Worm (Caenorhabditis elegans) whole organism, L4 larva: ENCODE results near the gene ceh-18.

Experiments
- F37D6.2 ChIP-seq: sonication (generic microtip); optimal IDR thresholded peaks from 2 replicates; lab custom pipeline; 2016; ENCODE audit warnings: mild to moderate bottlenecking, missing genetic modification characterization, missing compliant biosample characterization
- aha-1 ChIP-seq: fragments of 150-350 bp; peaks from one replicate; lab custom pipeline; 2014; ENCODE audit warnings: missing biosample characterization, missing genetic modification characterization
- attf-4 ChIP-seq: sonication (generic microtip); optimal IDR thresholded peaks from 3 replicates; lab custom pipeline; 2017; ENCODE audit warnings: missing biosample characterization, missing genetic modification characterization
- ceh-20 ChIP-seq: fragments of 200-800 bp; sonication (Bioruptor generic); IDR thresholded peaks from 2 replicates; pipeline ENCODE4 v1.3.6; 2022; ENCODE audit warnings: missing genetic modification reagents, missing genetic modification characterization, missing compliant biosample characterization
- ceh-32 ChIP-seq: sonication (generic microtip); optimal IDR thresholded peaks from 2 replicates; lab custom pipeline; 2016; ENCODE audit warnings: mild to moderate bottlenecking, missing genetic modification characterization, missing compliant biosample characterization; ENCODE audit not compliant: poor library complexity
- ceh-44 ChIP-seq: fragments of 200-800 bp; sonication (Bioruptor generic); IDR thresholded peaks from 2 replicates; pipeline ENCODE4 v1.3.6; 2022; ENCODE audit warnings: missing genetic modification reagents, missing genetic modification characterization, missing compliant biosample characterization
- ces-1 ChIP-seq: fragments of 150-350 bp; sonication (generic microtip); optimal IDR thresholded peaks from 4 replicates; lab custom pipeline; 2014; ENCODE audit warnings: missing biosample characterization, missing genetic modification reagents, missing genetic modification characterization
- cey-2 ChIP-seq: sonication (generic microtip); optimal IDR thresholded peaks from 3 replicates; lab custom pipeline; 2017; ENCODE audit warnings: missing genetic modification characterization, mild to moderate bottlenecking, missing compliant biosample characterization, antibody characterized with exemption, borderline replicate concordance; ENCODE audit not compliant: insufficient read depth
- daf-16 ChIP-seq, 3 experiments: sonication (generic microtip); optimal IDR thresholded peaks; 2 replicates each; lab custom pipeline; 2016 to 2017; ENCODE audit warnings: missing genetic modification characterization in 3 of 3, missing genetic modification reagents in 3 of 3, mild to moderate bottlenecking in 2 of 3, missing compliant biosample characterization in 2 of 3, missing biosample characterization in 1 of 3, moderate library complexity in 1 of 3
- dmd-6 ChIP-seq: fragments of 200-800 bp; sonication (Bioruptor generic); IDR thresholded peaks from 2 replicates; pipeline ENCODE4 v1.3.6; 2022; ENCODE audit warnings: missing genetic modification reagents, missing genetic modification characterization, missing compliant biosample characterization
- egl-27 ChIP-seq: sonication (generic microtip); optimal IDR thresholded peaks from 3 replicates; lab custom pipeline; 2017; ENCODE audit warnings: missing biosample characterization, missing genetic modification reagents, missing genetic modification characterization
- egl-43 ChIP-seq: fragments of 200-800 bp; sonication (Bioruptor generic); IDR thresholded peaks from 2 replicates; pipeline ENCODE4 v1.3.6; 2022; ENCODE audit warnings: missing genetic modification reagents, missing genetic modification characterization, missing compliant biosample characterization
- fkh-10 ChIP-seq: fragments of 150-350 bp; optimal IDR thresholded peaks from 2 replicates; lab custom pipeline; 2014; ENCODE audit warnings: missing biosample characterization, missing genetic modification reagents, missing genetic modification characterization
- fos-1 ChIP-seq: fragments of 150-350 bp; optimal IDR thresholded peaks from 2 replicates; lab custom pipeline; 2014; ENCODE audit warnings: missing biosample characterization, missing genetic modification characterization
- lin-1 ChIP-seq: fragments of 200-800 bp; sonication (Bioruptor generic); IDR thresholded peaks from 2 replicates; pipeline ENCODE4 v1.3.6; 2022; ENCODE audit warnings: missing genetic modification reagents, missing genetic modification characterization, missing compliant biosample characterization
- lin-15B ChIP-seq: fragments of 150-350 bp; sonication (generic microtip); optimal IDR thresholded peaks from 3 replicates; lab custom pipeline; 2014; ENCODE audit warnings: missing biosample characterization, missing genetic modification characterization
- lin-38 ChIP-seq: fragments of 200-800 bp; sonication (Bioruptor generic); IDR thresholded peaks from 2 replicates; pipeline ENCODE4 v1.3.6; 2022; ENCODE audit warnings: missing genetic modification reagents, missing genetic modification characterization, missing compliant biosample characterization
- mdt-29 ChIP-seq: fragments of 200-800 bp; sonication (Bioruptor generic); IDR thresholded peaks from 2 replicates; pipeline ENCODE4 v1.3.6; 2022; ENCODE audit warnings: missing genetic modification reagents, missing genetic modification characterization, missing compliant biosample characterization
- mes-2 ChIP-seq: sonication (generic microtip); optimal IDR thresholded peaks from 2 replicates; lab custom pipeline; 2016; ENCODE audit warnings: missing genotype, mild to moderate bottlenecking, missing genetic modification characterization, missing compliant biosample characterization; ENCODE audit not compliant: poor library complexity, severe bottlenecking
- nhr-25 ChIP-seq: sonication (generic microtip); optimal IDR thresholded peaks from 2 replicates; lab custom pipeline; 2017; ENCODE audit warnings: missing genetic modification characterization, mild to moderate bottlenecking, missing compliant biosample characterization, antibody characterized with exemption, moderate library complexity, borderline replicate concordance; ENCODE audit not compliant: insufficient read depth
- nhr-28 ChIP-seq: fragments of 150-350 bp; optimal IDR thresholded peaks from 2 replicates; lab custom pipeline; 2014; ENCODE audit warnings: missing biosample characterization, missing genetic modification characterization
- nhr-42 ChIP-seq: fragments of 200-800 bp; sonication (Bioruptor generic); IDR thresholded peaks from 2 replicates; pipeline ENCODE4 v1.3.6; 2022; ENCODE audit warnings: missing genetic modification characterization, missing compliant biosample characterization
- pqm-1 ChIP-seq: sonication (generic microtip); optimal IDR thresholded peaks from 2 replicates; lab custom pipeline; 2017; ENCODE audit warnings: missing biosample characterization, missing genetic modification characterization
- set-16 ChIP-seq: fragments of 200-800 bp; sonication (Bioruptor generic); IDR thresholded peaks from 2 replicates; pipeline ENCODE4 v1.3.6; 2022; ENCODE audit warnings: missing genetic modification reagents, missing genetic modification characterization, missing compliant biosample characterization
- skn-1 ChIP-seq: fragments of 150-350 bp; optimal IDR thresholded peaks from 2 replicates; lab custom pipeline; 2014; ENCODE audit warnings: missing biosample characterization, missing genetic modification characterization
- spr-1 ChIP-seq: sonication (generic microtip); optimal IDR thresholded peaks from 2 replicates; lab custom pipeline; 2016; ENCODE audit warnings: mild to moderate bottlenecking, missing genetic modification characterization, missing compliant biosample characterization
- spr-3 ChIP-seq: fragments of 200-800 bp; sonication (Bioruptor generic); optimal IDR thresholded peaks from 2 replicates; lab custom pipeline; 2018; ENCODE audit warnings: mild to moderate bottlenecking, missing genetic modification characterization, missing compliant biosample characterization
- unc-130 ChIP-seq: sonication (generic microtip); optimal IDR thresholded peaks from 2 replicates; lab custom pipeline; 2016; ENCODE audit warnings: missing genetic modification reagents, missing genetic modification characterization, missing compliant biosample characterization
- unc-62 ChIP-seq, 3 experiments: fragments of 150-350 bp in 1 of 3; sonication (generic microtip); optimal IDR thresholded peaks in 2 of 3; peaks in 1 of 3; 1 replicate in 1 of 3; 2 replicates in 2 of 3; lab custom pipeline; 2014 to 2017; ENCODE audit warnings: missing biosample characterization in 3 of 3, missing genetic modification characterization in 3 of 3, missing genetic modification reagents in 3 of 3, missing genotype in 1 of 3
- zfp-2 ChIP-seq: sonication (generic microtip); optimal IDR thresholded peaks from 2 replicates; lab custom pipeline; 2016; ENCODE audit warnings: mild to moderate bottlenecking, missing genetic modification characterization, missing compliant biosample characterization
- ztf-11 ChIP-seq: fragments of 150-350 bp; optimal IDR thresholded peaks from 2 replicates; lab custom pipeline; 2014; ENCODE audit warnings: missing biosample characterization, missing genetic modification characterization

Gene ceh-18

DNA sequence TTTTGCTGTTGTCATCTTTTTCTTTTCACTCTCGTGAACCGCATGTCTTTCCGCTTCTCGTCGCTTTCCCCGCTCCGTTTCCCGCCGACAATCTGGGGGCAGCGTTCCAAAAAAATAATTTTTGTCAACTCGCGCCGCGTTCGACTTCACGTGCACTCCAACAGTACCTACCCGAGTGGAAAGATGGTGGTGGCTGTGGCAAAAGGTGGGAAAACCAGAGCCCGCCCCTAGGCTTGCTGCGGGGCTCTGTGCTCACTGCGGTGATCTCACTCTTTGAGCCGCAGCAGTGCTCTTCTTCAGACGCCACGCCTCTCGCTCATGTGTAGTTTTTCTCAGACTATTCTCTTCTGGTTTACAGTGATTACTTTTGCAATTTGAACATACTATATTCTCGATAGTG, 30.0 kb upstream of the ceh-18 start:
- TF ChIP-seq set-16 (GFP tag; lab: Robert Waterston, UW) (peak; percentile 79), nhr-42 (GFP tag; lab: Robert Waterston, UW) (no peak)

DNA sequence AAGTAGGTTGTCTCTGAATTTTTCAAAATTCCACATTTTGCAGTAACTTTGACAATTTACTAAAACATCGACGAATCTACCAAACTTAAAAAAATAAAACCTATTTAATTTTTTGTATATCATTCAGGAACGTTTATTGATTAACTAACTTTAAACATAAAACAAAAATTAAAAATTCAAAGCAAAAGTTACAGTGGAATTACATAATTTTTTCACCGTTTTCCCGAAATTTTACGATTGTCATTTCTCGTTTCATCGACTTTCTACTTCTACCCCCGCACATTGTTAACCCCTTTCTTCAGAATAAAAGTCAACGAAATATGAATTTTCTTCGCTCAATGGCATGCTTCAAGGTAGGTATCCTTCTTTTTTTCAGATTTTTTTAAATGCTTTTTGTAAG, 20.6 kb upstream of the ceh-18 start, which contains the start of gene F47F2.1:
TSS of gene F47F2.1 (plus strand) at position 301 of the 400 bp plus-strand sequence.
- no peak for TF ChIP-seq lin-38 (GFP tag; lab: Robert Waterston, UW)
- TF ChIP-seq lin-1 (GFP tag; lab: Robert Waterston, UW) = no peak
- no peak for TF ChIP-seq mes-2 (tag; lab: Kevin White, UChicago)
- no peak for TF ChIP-seq nhr-28 (tag; lab: Kevin White, UChicago)
- TF ChIP-seq egl-27 (tag; lab: Kevin White, UChicago) = no peak
- no peak for TF ChIP-seq attf-4 (tag; lab: Kevin White, UChicago)
- no peak for TF ChIP-seq spr-3 (GFP tag; lab: Kevin White, UChicago)
- TF ChIP-seq lin-15B (tag; lab: Kevin White, UChicago) = no peak
- no peak for TF ChIP-seq ceh-20 (GFP tag; lab: Robert Waterston, UW)
- no peak for TF ChIP-seq dmd-6 (GFP tag; lab: Robert Waterston, UW)
- no peak for TF ChIP-seq cey-2
- TF ChIP-seq, all 104 proteins: peak for 0

DNA sequence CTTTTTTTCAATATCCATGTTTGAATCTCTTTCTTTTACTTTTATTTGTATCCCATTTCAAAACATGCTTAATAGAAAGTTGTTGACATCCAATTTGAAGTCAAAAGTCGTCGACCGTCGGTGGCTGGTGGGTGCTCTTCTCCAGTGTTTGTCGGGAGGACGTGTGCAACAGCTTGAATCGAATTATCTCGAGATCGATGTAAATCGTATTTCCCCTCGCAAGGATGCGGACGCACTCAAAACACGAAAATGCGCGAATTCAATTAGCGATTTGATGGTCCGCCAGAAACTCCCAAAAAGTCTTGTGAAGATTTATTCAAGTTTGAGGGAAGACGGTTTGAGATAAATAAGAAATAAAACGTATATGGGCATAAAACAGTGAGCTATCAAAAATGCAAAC, 18.1 kb upstream of the ceh-18 start:
- TF ChIP-seq aha-1 (tag; lab: Kevin White, UChicago) (peak; percentile 45), ceh-44 (GFP tag; lab: Robert Waterston, UW) (no peak), ces-1 (GFP tag; lab: Kevin White, UChicago) (peak; percentile 84)

DNA sequence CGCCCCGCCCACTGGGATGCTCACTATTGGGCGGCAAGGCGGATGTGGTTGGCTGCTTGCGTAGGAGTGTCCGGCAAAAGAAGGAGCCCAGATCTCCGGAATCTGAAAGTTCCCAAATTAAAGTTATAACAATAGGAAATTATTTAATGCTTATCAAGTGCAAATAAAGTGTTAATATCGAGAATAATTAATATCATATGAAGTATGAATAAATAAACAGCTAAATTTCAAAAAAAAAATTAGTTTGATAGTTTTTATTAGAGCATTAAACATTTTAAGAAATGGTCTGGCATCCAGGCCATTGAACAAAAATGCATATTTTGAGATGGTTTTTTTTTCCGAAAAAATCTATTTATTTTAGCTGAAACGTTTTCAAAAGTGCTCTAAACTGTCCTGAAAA, 15.8 kb upstream of the ceh-18 start, which contains the start of gene lim-4:
TSS of gene lim-4 (minus strand) at position 101 of the 400 bp plus-strand sequence.
- TF ChIP-seq egl-43 = no peak
- TF ChIP-seq zfp-2 = no peak
- no peak for TF ChIP-seq pqm-1
- TF ChIP-seq, all 104 proteins: peak for 0

DNA sequence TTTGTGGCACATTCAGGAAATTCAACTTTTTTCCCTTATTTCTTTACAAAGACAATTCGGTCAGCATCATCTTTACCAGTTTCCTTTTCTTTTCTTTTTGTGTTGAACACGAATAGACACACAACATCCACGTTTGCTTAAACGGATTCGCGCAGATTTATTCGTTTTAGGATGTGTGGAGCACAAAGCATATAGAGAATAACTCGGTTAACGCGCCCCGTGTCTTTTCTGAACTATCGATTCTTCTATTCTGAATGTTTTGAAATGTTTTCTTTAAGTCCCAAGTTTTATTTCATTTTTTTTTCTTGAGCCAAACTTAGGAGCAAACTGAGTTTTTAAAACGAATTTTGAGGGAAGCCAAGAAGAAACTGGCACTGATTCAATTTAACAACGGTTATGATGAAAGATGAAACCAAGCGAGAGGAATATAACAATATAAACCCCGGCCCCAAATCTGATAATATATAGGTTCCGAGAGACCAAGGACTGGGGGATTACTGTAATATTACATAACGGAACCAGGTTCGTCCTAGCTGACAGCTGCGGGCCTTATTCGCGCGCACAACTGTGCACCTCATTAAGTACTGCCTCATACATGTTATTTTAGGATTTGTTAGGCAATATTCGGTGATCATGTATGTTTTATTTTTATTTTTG, 14.1 kb upstream of the ceh-18 start:
- no peak for TF ChIP-seq nhr-25 (tag; lab: Kevin White, UChicago)
- TF ChIP-seq fkh-10 (GFP tag; lab: Kevin White, UChicago) = peak; percentile 77
- TF ChIP-seq ces-1 (GFP tag; lab: Kevin White, UChicago) = peak; percentile 13
- peak; percentile 7 for TF ChIP-seq aha-1 (tag; lab: Kevin White, UChicago)

DNA sequence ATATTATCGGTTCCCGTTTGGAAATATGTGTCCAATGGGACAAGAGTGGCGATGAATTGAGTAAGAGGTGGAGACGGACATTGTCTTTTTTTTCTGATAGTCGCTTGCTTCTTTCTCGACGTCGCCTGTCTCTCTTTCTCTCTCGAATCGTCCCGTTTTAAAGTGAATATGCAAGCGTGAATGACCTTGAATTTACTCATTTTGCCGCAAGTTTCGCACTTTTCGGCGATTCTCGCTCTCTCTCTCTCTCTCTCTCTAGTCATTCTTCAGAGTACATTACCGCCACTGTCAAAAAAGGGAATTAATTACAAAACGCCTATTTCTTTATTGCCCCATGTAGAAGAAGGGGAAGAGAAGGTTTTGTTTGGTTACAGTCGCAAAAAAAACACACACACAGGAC, 10.2 kb upstream of the ceh-18 start:
- TF ChIP-seq unc-62 (GFP tag; optimal IDR thresholded peaks at IDR 0.05 in 1 of 2; lab: Kevin White, UChicago) (peak in 1 of 2 experiments; percentile 95), unc-62 (tag; optimal IDR thresholded peaks at IDR 0.05; lab: Kevin White, UChicago) (no peak), egl-27 (tag; lab: Kevin White, UChicago) (no peak), unc-130 (GFP tag; lab: Kevin White, UChicago) (no peak), nhr-25 (tag; lab: Kevin White, UChicago) (peak; percentile 34)

DNA sequence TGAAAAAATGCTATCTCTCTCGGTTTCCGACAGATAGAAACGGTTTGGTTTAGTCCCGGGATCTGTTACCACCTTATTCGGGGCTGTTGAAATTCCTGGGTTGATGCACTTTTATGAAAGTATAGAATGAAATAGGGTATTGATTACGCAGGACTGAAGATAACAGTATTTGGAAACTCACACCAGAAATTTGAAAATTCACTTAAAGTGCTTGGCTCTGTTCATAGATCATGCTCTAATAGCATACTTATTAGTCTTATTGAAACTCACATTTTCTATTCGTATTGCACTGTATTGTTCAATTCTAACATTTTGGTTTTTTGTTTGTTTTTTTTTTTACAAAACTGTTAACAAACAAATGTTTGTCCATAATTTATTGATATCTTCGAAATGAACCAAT, 8.6 kb upstream of the ceh-18 start:
- TF ChIP-seq unc-62 (GFP tag; optimal IDR thresholded peaks at IDR 0.05 in 1 of 2; lab: Kevin White, UChicago) = peak in 1 of 2 experiments; percentile 24
- no peak for TF ChIP-seq unc-62 (tag; optimal IDR thresholded peaks at IDR 0.05; lab: Kevin White, UChicago)
- TF ChIP-seq aha-1 (tag; lab: Kevin White, UChicago) = peak; percentile 95
- no peak for TF ChIP-seq ztf-11

DNA sequence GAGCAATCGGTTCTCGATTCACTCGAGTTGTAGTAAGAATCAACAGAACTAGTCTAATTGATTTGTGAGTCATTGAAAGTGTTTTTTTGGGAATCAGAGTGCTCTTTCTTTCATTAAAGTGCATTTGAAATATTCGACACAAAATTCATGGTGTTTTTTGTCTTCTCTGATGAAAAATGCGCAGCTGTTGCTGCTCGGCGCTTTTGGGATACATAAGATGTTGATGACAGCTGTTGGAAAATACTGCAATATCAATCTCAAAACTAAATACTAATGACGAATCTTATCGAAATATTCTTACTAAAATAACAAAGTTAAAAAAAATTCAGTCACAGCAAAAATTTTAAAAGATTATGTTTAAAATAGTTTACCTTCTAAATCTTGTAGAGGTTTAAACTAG, 3.7 kb upstream of the ceh-18 start:
- no peak for TF ChIP-seq fos-1 (tag; lab: Kevin White, UChicago)
- no peak for TF ChIP-seq ceh-32 (tag; lab: Kevin White, UChicago)
- TF ChIP-seq set-16 (GFP tag; lab: Robert Waterston, UW) = no peak
- no peak for TF ChIP-seq F37D6.2 (tag; lab: Kevin White, UChicago)
- no peak for TF ChIP-seq skn-1 (tag; lab: Kevin White, UChicago)
- no peak for TF ChIP-seq mdt-29
- no peak for TF ChIP-seq spr-1 (tag; lab: Kevin White, UChicago)
- peak in 1 of 2 experiments; percentile 61 for TF ChIP-seq daf-16 (GFP tag; optimal IDR thresholded peaks at IDR 0.05; lab: Kevin White, UChicago)
- TF ChIP-seq daf-16 (tag; optimal IDR thresholded peaks at IDR 0.05; lab: Kevin White, UChicago) = no peak
